Worm (Caenorhabditis elegans) whole organism, L4 larva: ENCODE measurements around the gene C04A11.2.

Experiments
- F44E2.7 ChIP-seq: fragments of 200-800 bp; sonication (Bioruptor generic); IDR thresholded peaks from 2 replicates; pipeline ENCODE4 v2.1.2; 2022; ENCODE audit warnings: missing genetic modification characterization, missing compliant biosample characterization
- F49E8.2 ChIP-seq: sonication (generic microtip); optimal IDR thresholded peaks from 2 replicates; lab custom pipeline; 2016; ENCODE audit warnings: missing compliant biosample characterization, mild to moderate bottlenecking, missing genetic modification characterization, borderline replicate concordance
- T26A8.4 ChIP-seq: fragments of 200-800 bp; sonication (Bioruptor generic); IDR thresholded peaks from 2 replicates; pipeline ENCODE4 v1.3.6; 2022; ENCODE audit warnings: missing genetic modification characterization, missing compliant biosample characterization
- Y48G9A.11 ChIP-seq: fragments of 200-800 bp; sonication (Bioruptor generic); IDR thresholded peaks from 2 replicates; pipeline ENCODE4 v1.3.6; 2022; ENCODE audit warnings: missing genetic modification reagents, missing genetic modification characterization, missing compliant biosample characterization
- ama-1 ChIP-seq: fragments of 150-350 bp; optimal IDR thresholded peaks from 2 replicates; lab custom pipeline; 2014; ENCODE audit warnings: inconsistent platforms, mixed read lengths
- ceh-28 ChIP-seq: fragments of 150-350 bp; optimal IDR thresholded peaks from 2 replicates; lab custom pipeline; 2014; ENCODE audit warnings: missing biosample characterization, missing genetic modification reagents, missing genetic modification characterization
- ceh-32 ChIP-seq: sonication (generic microtip); optimal IDR thresholded peaks from 2 replicates; lab custom pipeline; 2016; ENCODE audit warnings: mild to moderate bottlenecking, missing genetic modification characterization, missing compliant biosample characterization; ENCODE audit not compliant: poor library complexity
- ceh-44 ChIP-seq: fragments of 200-800 bp; sonication (Bioruptor generic); IDR thresholded peaks from 2 replicates; pipeline ENCODE4 v1.3.6; 2022; ENCODE audit warnings: missing genetic modification reagents, missing genetic modification characterization, missing compliant biosample characterization
- ctbp-1 ChIP-seq: fragments of 200-800 bp; sonication (Bioruptor generic); IDR thresholded peaks from 2 replicates; pipeline ENCODE4 v1.3.6; 2022; ENCODE audit warnings: missing genetic modification reagents, missing genetic modification characterization, missing compliant biosample characterization
- daf-12 ChIP-seq: fragments of 150-350 bp; optimal IDR thresholded peaks from 2 replicates; lab custom pipeline; 2014; ENCODE audit warnings: missing biosample characterization, missing genetic modification reagents, missing genetic modification characterization
- daf-16 ChIP-seq, 3 experiments: sonication (generic microtip); optimal IDR thresholded peaks; 2 replicates each; lab custom pipeline; 2016 to 2017; ENCODE audit warnings: missing genetic modification characterization in 3 of 3, missing genetic modification reagents in 3 of 3, mild to moderate bottlenecking in 2 of 3, missing compliant biosample characterization in 2 of 3, missing biosample characterization in 1 of 3, moderate library complexity in 1 of 3
- dmd-8 ChIP-seq: fragments of 200-800 bp; sonication (Bioruptor generic); IDR thresholded peaks from 2 replicates; pipeline ENCODE4 v1.3.6; 2022; ENCODE audit warnings: missing genetic modification characterization, missing compliant biosample characterization
- duxl-1 ChIP-seq: sonication (generic microtip); optimal IDR thresholded peaks from 2 replicates; lab custom pipeline; 2016; ENCODE audit warnings: mild to moderate bottlenecking, missing genetic modification characterization, moderate library complexity, missing compliant biosample characterization; ENCODE audit not compliant: poor library complexity
- egl-27 ChIP-seq: sonication (generic microtip); optimal IDR thresholded peaks from 3 replicates; lab custom pipeline; 2017; ENCODE audit warnings: missing biosample characterization, missing genetic modification reagents, missing genetic modification characterization
- egl-43 ChIP-seq: fragments of 200-800 bp; sonication (Bioruptor generic); IDR thresholded peaks from 2 replicates; pipeline ENCODE4 v1.3.6; 2022; ENCODE audit warnings: missing genetic modification reagents, missing genetic modification characterization, missing compliant biosample characterization
- fos-1 ChIP-seq: fragments of 150-350 bp; optimal IDR thresholded peaks from 2 replicates; lab custom pipeline; 2014; ENCODE audit warnings: missing biosample characterization, missing genetic modification characterization
- hmg-1.1 ChIP-seq: fragments of 200-800 bp; sonication (Bioruptor generic); IDR thresholded peaks from 2 replicates; pipeline ENCODE4 v1.3.6; 2022; ENCODE audit warnings: missing genetic modification reagents, missing genetic modification characterization, missing compliant biosample characterization
- lim-7 ChIP-seq: fragments of 200-800 bp; sonication (Bioruptor generic); IDR thresholded peaks from 2 replicates; pipeline ENCODE4 v1.3.6; 2022; ENCODE audit warnings: missing genetic modification characterization, missing compliant biosample characterization
- lin-13 ChIP-seq: fragments of 150-350 bp; optimal IDR thresholded peaks from 2 replicates; lab custom pipeline; 2014; ENCODE audit warnings: missing biosample characterization, missing genetic modification reagents, missing genetic modification characterization
- madf-5 ChIP-seq, 2 experiments: fragments of 200-800 bp; sonication (Bioruptor generic); IDR thresholded peaks; 2 replicates each; pipeline ENCODE4 v1.3.6; 2022; ENCODE audit warnings: missing compliant biosample characterization in 2 of 2, missing genetic modification characterization in 2 of 2
- madf-9 ChIP-seq: fragments of 200-800 bp; sonication (Bioruptor generic); conservative IDR thresholded peaks from 2 replicates; pipeline ENCODE4 v1.3.6; 2022; ENCODE audit warnings: missing genetic modification reagents, missing genetic modification characterization, missing compliant biosample characterization
- mdt-29 ChIP-seq: fragments of 200-800 bp; sonication (Bioruptor generic); IDR thresholded peaks from 2 replicates; pipeline ENCODE4 v1.3.6; 2022; ENCODE audit warnings: missing genetic modification reagents, missing genetic modification characterization, missing compliant biosample characterization
- mep-1 ChIP-seq: fragments of 150-350 bp; sonication (generic microtip); optimal IDR thresholded peaks from 3 replicates; lab custom pipeline; 2014; ENCODE audit warnings: missing biosample characterization, missing genetic modification characterization
- mes-2 ChIP-seq: sonication (generic microtip); optimal IDR thresholded peaks from 2 replicates; lab custom pipeline; 2016; ENCODE audit warnings: missing genotype, mild to moderate bottlenecking, missing genetic modification characterization, missing compliant biosample characterization; ENCODE audit not compliant: poor library complexity, severe bottlenecking
- mxl-2 ChIP-seq: fragments of 200-800 bp; sonication (Bioruptor generic); conservative IDR thresholded peaks from 2 replicates; pipeline ENCODE4 v1.3.6; 2022; ENCODE audit warnings: missing genetic modification reagents, missing genetic modification characterization, missing compliant biosample characterization
- mxl-3 ChIP-seq: fragments of 200-800 bp; sonication (Bioruptor generic); optimal IDR thresholded peaks from 2 replicates; lab custom pipeline; 2018; ENCODE audit warnings: mild to moderate bottlenecking, missing genetic modification characterization, missing compliant biosample characterization
- nhr-102 ChIP-seq: sonication (generic microtip); optimal IDR thresholded peaks from 2 replicates; lab custom pipeline; 2016; ENCODE audit warnings: mild to moderate bottlenecking, missing genetic modification characterization, moderate library complexity, missing compliant biosample characterization
- nhr-11 ChIP-seq: fragments of 150-350 bp; optimal IDR thresholded peaks from 2 replicates; lab custom pipeline; 2014; ENCODE audit warnings: missing biosample characterization, missing genetic modification characterization
- nhr-237 ChIP-seq: sonication (generic microtip); optimal IDR thresholded peaks from 2 replicates; lab custom pipeline; 2017; ENCODE audit warnings: missing biosample characterization, missing genetic modification characterization
- nhr-25 ChIP-seq: sonication (generic microtip); optimal IDR thresholded peaks from 2 replicates; lab custom pipeline; 2017; ENCODE audit warnings: missing genetic modification characterization, mild to moderate bottlenecking, missing compliant biosample characterization, antibody characterized with exemption, moderate library complexity, borderline replicate concordance; ENCODE audit not compliant: insufficient read depth
- nhr-6 ChIP-seq: fragments of 150-350 bp; optimal IDR thresholded peaks from 2 replicates; lab custom pipeline; 2014; ENCODE audit warnings: missing biosample characterization, missing genetic modification characterization
- nhr-77 ChIP-seq: fragments of 150-350 bp; optimal IDR thresholded peaks from 2 replicates; lab custom pipeline; 2014; ENCODE audit warnings: missing biosample characterization, missing genetic modification characterization
- pha-4 ChIP-seq, 2 experiments: fragments of 150-350 bp in 1 of 2; fragments of 200-800 bp in 1 of 2; sonication (Bioruptor generic) in 1 of 2; IDR thresholded peaks in 1 of 2; optimal IDR thresholded peaks in 1 of 2; 2 replicates each; pipeline versions ENCODE4 v1.3.6 to Lab custom; 2014 to 2022; ENCODE audit warnings: missing genetic modification characterization in 2 of 2, missing genetic modification reagents in 2 of 2, missing biosample characterization in 1 of 2, missing compliant biosample characterization in 1 of 2
- rbr-2 ChIP-seq: sonication (generic microtip); optimal IDR thresholded peaks from 2 replicates; lab custom pipeline; 2016; ENCODE audit warnings: missing genotype, missing genetic modification characterization, missing compliant biosample characterization
- set-16 ChIP-seq: fragments of 200-800 bp; sonication (Bioruptor generic); IDR thresholded peaks from 2 replicates; pipeline ENCODE4 v1.3.6; 2022; ENCODE audit warnings: missing genetic modification reagents, missing genetic modification characterization, missing compliant biosample characterization
- snpc-1.2 ChIP-seq: fragments of 200-800 bp; sonication (Bioruptor generic); IDR thresholded peaks from 2 replicates; pipeline ENCODE4 v1.3.6; 2022; ENCODE audit warnings: missing genetic modification reagents, missing genetic modification characterization, missing compliant biosample characterization
- tra-1 ChIP-seq: fragments of 200-800 bp; sonication (Bioruptor generic); IDR thresholded peaks from 2 replicates; pipeline ENCODE4 v1.3.6; 2022; ENCODE audit warnings: missing genetic modification reagents, missing genetic modification characterization, missing compliant biosample characterization
- unc-39 ChIP-seq: sonication (generic microtip); optimal IDR thresholded peaks from 2 replicates; lab custom pipeline; 2017; ENCODE audit warnings: missing biosample characterization, missing genetic modification characterization
- unc-62 ChIP-seq, 3 experiments: fragments of 150-350 bp in 1 of 3; sonication (generic microtip); optimal IDR thresholded peaks in 2 of 3; peaks in 1 of 3; 1 replicate in 1 of 3; 2 replicates in 2 of 3; lab custom pipeline; 2014 to 2017; ENCODE audit warnings: missing biosample characterization in 3 of 3, missing genetic modification characterization in 3 of 3, missing genetic modification reagents in 3 of 3, missing genotype in 1 of 3
- zip-2 ChIP-seq: fragments of 150-350 bp; optimal IDR thresholded peaks from 2 replicates; lab custom pipeline; 2014; ENCODE audit warnings: missing biosample characterization, missing genetic modification characterization
- ztf-11 ChIP-seq: fragments of 150-350 bp; optimal IDR thresholded peaks from 2 replicates; lab custom pipeline; 2014; ENCODE audit warnings: missing biosample characterization, missing genetic modification characterization

C04A11.2 gene

DNA sequence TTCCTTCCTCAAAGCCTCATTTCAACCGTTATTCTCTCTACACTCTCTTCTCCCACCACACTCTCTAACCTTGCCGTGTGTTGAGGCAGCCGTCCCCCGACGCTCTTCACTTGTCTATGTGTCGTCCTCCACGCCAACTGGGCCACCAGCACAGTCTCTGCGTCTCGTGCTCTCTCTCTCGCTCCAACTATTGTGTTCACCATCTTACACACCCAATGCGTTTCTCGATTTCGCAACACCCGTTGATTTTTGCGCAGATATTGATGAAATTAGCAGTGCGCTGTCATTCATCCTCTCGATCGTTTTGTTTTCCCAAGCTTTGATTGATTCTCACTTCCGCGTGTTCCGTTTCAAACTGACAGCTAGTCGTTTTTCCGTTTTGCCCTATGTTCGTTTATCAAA lies 18.5 kb upstream of the C04A11.2 start (continued):
- no peak for TF ChIP-seq daf-16 (GFP tag; optimal IDR thresholded peaks at IDR 0.05; lab: Kevin White, UChicago)
- peak; percentile 27 for TF ChIP-seq daf-16 (tag; optimal IDR thresholded peaks at IDR 0.05; lab: Kevin White, UChicago)
- TF ChIP-seq tra-1 = peak; percentile 27; the same call in 1 of the 2 replicates
- no peak for TF ChIP-seq dmd-8
- peak; percentile 55; the same call in 1 of the 2 replicates for TF ChIP-seq T26A8.4 (GFP tag; lab: Robert Waterston, UW)
- no peak for TF ChIP-seq nhr-6 (tag; lab: Kevin White, UChicago)
- peak; percentile 22 for TF ChIP-seq nhr-102 (tag; lab: Kevin White, UChicago)
- TF ChIP-seq mxl-3 = peak; percentile 81
- TF ChIP-seq zip-2 = no peak
- TF ChIP-seq nhr-237 = no peak
- TF ChIP-seq duxl-1 (tag; lab: Kevin White, UChicago) = no peak
- no peak for TF ChIP-seq unc-39
- TF ChIP-seq mdt-29 (GFP tag; lab: Robert Waterston, UW) = no peak
- TF ChIP-seq lin-13 (GFP tag; lab: Kevin White, UChicago) = peak; percentile 35
- TF ChIP-seq hmg-1.1 (GFP tag; lab: Robert Waterston, UW) = peak; percentile 83
- TF ChIP-seq ceh-44 (GFP tag; lab: Robert Waterston, UW) = no peak
- TF ChIP-seq ctbp-1 (GFP tag; lab: Robert Waterston, UW) = 0 out of 2 replicates have a peak, but pooled peaks have one; percentile 50
- TF ChIP-seq madf-9 (GFP tag; lab: Robert Waterston, UW) = no peak
- TF ChIP-seq pha-4 (GFP tag; IDR thresholded peaks at IDR 0.05; lab: Robert Waterston, UW) = no peak
- no peak for TF ChIP-seq pha-4 (tag; optimal IDR thresholded peaks at IDR 0.05; lab: Kevin White, UChicago)
- no peak for TF ChIP-seq F49E8.2 (tag; lab: Kevin White, UChicago)
- no peak for TF ChIP-seq ama-1 (lab: Kevin White, UChicago)
- no peak for TF ChIP-seq ztf-11 (tag; lab: Kevin White, UChicago)
- TF ChIP-seq set-16 (GFP tag; lab: Robert Waterston, UW) = peak; percentile 35; the same call in 1 of the 2 replicates
- TF ChIP-seq unc-62 (GFP tag; optimal IDR thresholded peaks at IDR 0.05 in 1 of 2; lab: Kevin White, UChicago) = peak in 1 of 2 experiments; percentile 98
- no peak for TF ChIP-seq unc-62 (tag; optimal IDR thresholded peaks at IDR 0.05; lab: Kevin White, UChicago)
- no peak for TF ChIP-seq mxl-2 (GFP tag; lab: Robert Waterston, UW)
- TF ChIP-seq Y48G9A.11 (GFP tag; lab: Robert Waterston, UW) = no peak
- peak; percentile 76 for TF ChIP-seq rbr-2 (tag; lab: Kevin White, UChicago)
- TF ChIP-seq egl-27 = no peak
- no peak for TF ChIP-seq lim-7 (GFP tag; lab: Robert Waterston, UW)
- TF ChIP-seq egl-43 (GFP tag; lab: Robert Waterston, UW) = peak; percentile 75
- peak; percentile 7 for TF ChIP-seq nhr-25 (tag; lab: Kevin White, UChicago)
- TF ChIP-seq nhr-77 = no peak
- no peak for TF ChIP-seq snpc-1.2 (GFP tag; lab: Robert Waterston, UW)
- TF ChIP-seq mep-1 (tag; lab: Kevin White, UChicago) = peak; percentile 72
- no peak for TF ChIP-seq fos-1 (tag; lab: Kevin White, UChicago)
- TF ChIP-seq ceh-28 (tag; lab: Kevin White, UChicago) = no peak
- TF ChIP-seq ceh-32 (tag; lab: Kevin White, UChicago) = no peak
- TF ChIP-seq F44E2.7 (GFP tag; lab: Robert Waterston, UW) = no peak
- TF ChIP-seq mes-2 (tag; lab: Kevin White, UChicago) = peak; percentile 64
- no peak for TF ChIP-seq madf-5 (GFP tag; IDR thresholded peaks at IDR 0.05; lab: Robert Waterston, UW)
- no peak for TF ChIP-seq daf-12 (tag; lab: Kevin White, UChicago)
- no peak for TF ChIP-seq nhr-11
